Worm (Caenorhabditis elegans) whole organism, L2 larva: ENCODE measurements around the gene gcy-6.

Source experiments
- C34F6.9 ChIP-seq: fragments of 150-350 bp; optimal IDR thresholded peaks from 2 replicates; lab custom pipeline; 2014; ENCODE audit warnings: missing biosample characterization, missing genetic modification characterization
- F13H6.1 ChIP-seq: sonication (generic microtip); optimal IDR thresholded peaks from 2 replicates; lab custom pipeline; 2016; ENCODE audit warnings: missing genetic modification characterization, missing compliant biosample characterization
- R02D3.7 ChIP-seq: fragments of 150-350 bp; optimal IDR thresholded peaks from 2 replicates; lab custom pipeline; 2014; ENCODE audit warnings: missing biosample characterization, missing genetic modification characterization
- Y55F3AM.14 ChIP-seq: fragments of 200-800 bp; sonication (Bioruptor generic); optimal IDR thresholded peaks from 2 replicates; lab custom pipeline; 2018; ENCODE audit warnings: mild to moderate bottlenecking, missing genetic modification characterization, missing compliant biosample characterization
- ZK546.5 ChIP-seq: sonication (generic microtip); optimal IDR thresholded peaks from 2 replicates; lab custom pipeline; 2017; ENCODE audit warnings: missing biosample characterization, missing genetic modification characterization
- alr-1 ChIP-seq: fragments of 150-350 bp; optimal IDR thresholded peaks from 2 replicates; lab custom pipeline; 2014; ENCODE audit warnings: missing biosample characterization, missing genetic modification characterization
- aly-2 ChIP-seq: fragments of 150-350 bp; optimal IDR thresholded peaks from 2 replicates; lab custom pipeline; 2014; ENCODE audit warnings: missing biosample characterization, missing genetic modification characterization
- ama-1 ChIP-seq: fragments of 150-350 bp; optimal IDR thresholded peaks from 2 replicates; lab custom pipeline; 2018; ENCODE audit warnings: inconsistent platforms
- blmp-1 ChIP-seq: sonication (generic microtip); optimal IDR thresholded peaks from 2 replicates; lab custom pipeline; 2017; ENCODE audit warnings: missing genetic modification characterization, mild to moderate bottlenecking, missing compliant biosample characterization, antibody characterized with exemption, moderate library complexity; ENCODE audit not compliant: insufficient read depth
- ceh-16 ChIP-seq: fragments of 150-350 bp; optimal IDR thresholded peaks from 2 replicates; lab custom pipeline; 2014; ENCODE audit warnings: missing biosample characterization, missing genetic modification characterization
- ceh-82 ChIP-seq: fragments of 150-350 bp; optimal IDR thresholded peaks from 2 replicates; lab custom pipeline; 2014; ENCODE audit warnings: missing biosample characterization, missing genetic modification characterization
- crh-2 ChIP-seq: sonication (generic microtip); optimal IDR thresholded peaks from 2 replicates; lab custom pipeline; 2017; ENCODE audit warnings: missing biosample characterization, missing genetic modification characterization
- egl-27 ChIP-seq: sonication (generic microtip); optimal IDR thresholded peaks from 3 replicates; lab custom pipeline; 2017; ENCODE audit warnings: missing biosample characterization, missing genetic modification reagents, missing genetic modification characterization
- elt-1 ChIP-seq: fragments of 150-350 bp; optimal IDR thresholded peaks from 2 replicates; lab custom pipeline; 2014; ENCODE audit warnings: missing biosample characterization, missing genetic modification characterization
- elt-3 ChIP-seq: sonication (generic microtip); optimal IDR thresholded peaks from 2 replicates; lab custom pipeline; 2017; ENCODE audit warnings: missing biosample characterization, missing genetic modification characterization
- fos-1 ChIP-seq: fragments of 150-350 bp; optimal IDR thresholded peaks from 2 replicates; lab custom pipeline; 2014; ENCODE audit warnings: missing biosample characterization, missing genetic modification characterization
- gmeb-1 ChIP-seq: fragments of 150-350 bp; optimal IDR thresholded peaks from 2 replicates; lab custom pipeline; 2014; ENCODE audit warnings: missing biosample characterization, missing genetic modification characterization
- lin-13 ChIP-seq: fragments of 150-350 bp; optimal IDR thresholded peaks from 2 replicates; lab custom pipeline; 2014; ENCODE audit warnings: missing biosample characterization, missing genetic modification reagents, missing genetic modification characterization
- lin-39 ChIP-seq: fragments of 150-350 bp; optimal IDR thresholded peaks from 2 replicates; lab custom pipeline; 2014; ENCODE audit warnings: missing biosample characterization, missing genetic modification reagents, missing genetic modification characterization
- lsy-2 ChIP-seq, 2 experiments: fragments of 150-350 bp in 1 of 2; sonication (generic microtip) in 1 of 2; optimal IDR thresholded peaks; 2 replicates each; lab custom pipeline; 2014 to 2017; ENCODE audit warnings: missing biosample characterization in 2 of 2, missing genetic modification characterization in 2 of 2
- mbf-1 ChIP-seq: sonication (generic microtip); optimal IDR thresholded peaks from 2 replicates; lab custom pipeline; 2017; ENCODE audit warnings: missing biosample characterization, missing genetic modification characterization
- mdl-1 ChIP-seq, 2 experiments: fragments of 150-350 bp in 1 of 2; sonication (generic microtip) in 1 of 2; optimal IDR thresholded peaks; 2 replicates each; lab custom pipeline; 2017; ENCODE audit warnings: missing biosample characterization in 2 of 2, missing genetic modification characterization in 2 of 2
- nhr-12 ChIP-seq: fragments of 150-350 bp; optimal IDR thresholded peaks from 2 replicates; lab custom pipeline; 2014; ENCODE audit warnings: missing biosample characterization, missing genetic modification characterization
- nhr-129 ChIP-seq: fragments of 150-350 bp; optimal IDR thresholded peaks from 2 replicates; lab custom pipeline; 2014; ENCODE audit warnings: missing biosample characterization, missing genetic modification characterization
- nhr-21 ChIP-seq: fragments of 150-350 bp; optimal IDR thresholded peaks from 2 replicates; lab custom pipeline; 2014; ENCODE audit warnings: missing biosample characterization, missing genetic modification characterization
- nhr-23 ChIP-seq: fragments of 150-350 bp; optimal IDR thresholded peaks from 2 replicates; lab custom pipeline; 2014; ENCODE audit warnings: missing biosample characterization, missing genetic modification reagents, missing genetic modification characterization
- nhr-237 ChIP-seq: fragments of 150-350 bp; optimal IDR thresholded peaks from 2 replicates; lab custom pipeline; 2014; ENCODE audit warnings: missing biosample characterization, missing genetic modification characterization
- nhr-25 ChIP-seq: fragments of 150-350 bp; sonication (generic microtip); optimal IDR thresholded peaks from 3 replicates; lab custom pipeline; 2014; ENCODE audit warnings: missing biosample characterization, missing genetic modification characterization
- nhr-6 ChIP-seq: fragments of 150-350 bp; optimal IDR thresholded peaks from 2 replicates; lab custom pipeline; 2014; ENCODE audit warnings: missing biosample characterization, missing genetic modification characterization
- peb-1 ChIP-seq: fragments of 150-350 bp; optimal IDR thresholded peaks from 2 replicates; lab custom pipeline; 2014; ENCODE audit warnings: missing biosample characterization, missing genetic modification characterization
- sem-4 ChIP-seq: fragments of 150-350 bp; optimal IDR thresholded peaks from 2 replicates; lab custom pipeline; 2014; ENCODE audit warnings: missing biosample characterization, missing genetic modification reagents, missing genetic modification characterization
- skn-1 ChIP-seq: sonication (generic microtip); optimal IDR thresholded peaks from 2 replicates; lab custom pipeline; 2017; ENCODE audit warnings: missing biosample characterization, missing genetic modification characterization
- sma-3 ChIP-seq: sonication (generic microtip); optimal IDR thresholded peaks from 2 replicates; lab custom pipeline; 2016; ENCODE audit warnings: missing genetic modification reagents, missing genetic modification characterization, missing compliant biosample characterization
- sma-9 ChIP-seq, 2 experiments: fragments of 150-350 bp in 1 of 2; sonication (generic microtip) in 1 of 2; optimal IDR thresholded peaks; 2 replicates each; lab custom pipeline; 2014 to 2016; ENCODE audit warnings: missing genetic modification characterization in 2 of 2, mild to moderate bottlenecking in 1 of 2, missing biosample characterization in 1 of 2, missing compliant biosample characterization in 1 of 2, missing genetic modification reagents in 1 of 2, moderate library complexity in 1 of 2
- unc-39 ChIP-seq: fragments of 150-350 bp; optimal IDR thresholded peaks from 2 replicates; lab custom pipeline; 2014; ENCODE audit warnings: missing biosample characterization, missing genetic modification characterization
- unc-62 ChIP-seq: fragments of 150-350 bp; optimal IDR thresholded peaks from 2 replicates; lab custom pipeline; 2014; ENCODE audit warnings: missing biosample characterization, missing genetic modification reagents, missing genetic modification characterization
- zag-1 ChIP-seq: fragments of 150-350 bp; optimal IDR thresholded peaks from 2 replicates; lab custom pipeline; 2014; ENCODE audit warnings: missing biosample characterization, missing genetic modification characterization
- ztf-1 ChIP-seq: fragments of 200-800 bp; sonication (Bioruptor generic); conservative IDR thresholded peaks from 2 replicates; pipeline ENCODE4 v1.3.6; 2022; ENCODE audit warnings: missing genetic modification characterization, missing compliant biosample characterization
- ztf-11 ChIP-seq: sonication (generic microtip); optimal IDR thresholded peaks from 2 replicates; lab custom pipeline; 2017; ENCODE audit warnings: missing biosample characterization, missing genetic modification characterization
- ztf-4 ChIP-seq: fragments of 150-350 bp; optimal IDR thresholded peaks from 2 replicates; lab custom pipeline; 2014; ENCODE audit warnings: missing biosample characterization, missing genetic modification characterization

The gcy-6 gene

DNA sequence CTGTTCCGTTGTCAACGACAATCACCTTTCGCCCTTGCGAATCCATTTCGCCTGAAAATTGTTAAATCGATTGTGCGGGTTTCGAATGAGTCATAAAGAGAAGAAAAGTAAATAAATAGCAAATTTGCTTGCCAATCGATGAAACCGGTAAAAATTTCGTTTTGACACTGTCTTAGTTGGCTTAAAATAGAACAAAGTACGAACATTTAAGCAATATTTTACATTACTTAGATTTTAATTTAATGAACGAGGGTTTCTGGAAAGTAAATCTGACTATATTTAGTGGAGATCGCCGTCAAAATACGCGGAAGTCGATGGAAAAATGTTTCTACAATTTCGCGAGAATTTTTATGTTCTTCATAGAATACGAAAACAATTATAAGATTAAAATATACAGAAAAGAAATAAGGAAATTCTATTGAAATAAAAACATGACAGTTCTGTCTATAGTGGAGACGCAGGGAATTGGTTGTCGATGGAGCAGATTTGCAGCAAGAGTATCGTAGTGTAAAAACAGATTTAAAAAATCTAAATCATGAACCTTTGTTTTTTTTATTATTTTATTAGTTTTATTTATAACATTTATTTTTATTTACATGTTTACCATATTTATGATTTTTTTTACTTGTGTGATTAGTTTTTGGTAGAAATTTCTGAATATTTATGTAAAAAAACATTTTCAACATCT is 24.6 kb upstream of the gcy-6 start, which contains the start of gene arx-2:
arx-2 (minus strand) TSS at position 51 of the 688 bp plus-strand sequence.
- TF ChIP-seq R02D3.7 (tag; lab: Kevin White, UChicago) (no peak), nhr-25 (tag; lab: Kevin White, UChicago) (no peak), lsy-2 (tag; optimal IDR thresholded peaks at IDR 0.05; lab: Kevin White, UChicago) (peak in 1 of 2 experiments; percentile 66), alr-1 (tag; lab: Kevin White, UChicago) (no peak), fos-1 (tag; lab: Kevin White, UChicago) (peak; percentile 32), ceh-16 (no peak), lin-39 (tag; lab: Kevin White, UChicago) (no peak), C34F6.9 (tag; lab: Kevin White, UChicago) (peak; percentile 65), ceh-82 (tag; lab: Kevin White, UChicago) (no peak), mbf-1 (no peak), unc-39 (no peak), nhr-129 (tag; lab: Kevin White, UChicago) (no peak), aly-2 (no peak), Y55F3AM.14 (GFP tag; lab: Kevin White, UChicago) (no peak), unc-62 (no peak), mdl-1 (tag; optimal IDR thresholded peaks at IDR 0.05; lab: Kevin White, UChicago) (no peak), ztf-11 (tag; lab: Kevin White, UChicago) (no peak), crh-2 (tag; lab: Kevin White, UChicago) (no peak), nhr-237 (tag; lab: Kevin White, UChicago) (no peak), lin-13 (GFP tag; lab: Kevin White, UChicago) (peak; percentile 30), elt-1 (tag; lab: Kevin White, UChicago) (no peak), ama-1 (lab: Kevin White, UChicago) (no peak), ztf-4 (tag; lab: Kevin White, UChicago) (no peak)

DNA sequence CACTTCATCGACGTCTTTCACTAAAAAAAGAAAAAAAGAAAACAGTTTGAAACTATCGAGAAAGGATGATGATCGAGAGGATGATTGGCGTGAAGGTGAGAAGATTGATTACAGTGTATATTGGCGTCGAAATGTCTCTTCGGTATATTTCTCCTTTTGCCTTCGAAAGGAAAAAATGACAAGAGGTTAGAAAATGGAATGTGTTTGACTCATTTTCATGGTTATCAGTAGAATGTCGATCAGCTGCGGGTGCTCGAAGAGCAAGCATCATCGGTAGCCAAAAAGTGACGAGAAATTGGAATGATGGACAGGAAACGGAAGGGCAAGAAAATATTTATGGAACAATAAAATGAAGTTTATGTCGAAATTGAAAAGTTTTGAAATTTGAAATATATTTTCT is 20.0 kb upstream of the gcy-6 start:
- peak; percentile 73 for TF ChIP-seq fos-1 (tag; lab: Kevin White, UChicago)
- no peak for TF ChIP-seq F13H6.1 (tag; lab: Kevin White, UChicago)
- TF ChIP-seq zag-1 (tag; lab: Kevin White, UChicago), result no peak
- TF ChIP-seq sma-9 (GFP tag; optimal IDR thresholded peaks at IDR 0.05; lab: Kevin White, UChicago), result peak; percentile 28
- no peak for TF ChIP-seq sma-9 (tag; optimal IDR thresholded peaks at IDR 0.05; lab: Kevin White, UChicago)
- TF ChIP-seq C34F6.9 (tag; lab: Kevin White, UChicago), result no peak
- TF ChIP-seq peb-1, result no peak
- peak; percentile 23 for TF ChIP-seq sma-3 (GFP tag; lab: Kevin White, UChicago)
- no peak for TF ChIP-seq nhr-21 (tag; lab: Kevin White, UChicago)
- TF ChIP-seq ZK546.5, result no peak
- TF ChIP-seq ztf-11 (tag; lab: Kevin White, UChicago), result no peak
- no peak for TF ChIP-seq aly-2
- TF ChIP-seq, all 48 proteins: peak for 3

DNA sequence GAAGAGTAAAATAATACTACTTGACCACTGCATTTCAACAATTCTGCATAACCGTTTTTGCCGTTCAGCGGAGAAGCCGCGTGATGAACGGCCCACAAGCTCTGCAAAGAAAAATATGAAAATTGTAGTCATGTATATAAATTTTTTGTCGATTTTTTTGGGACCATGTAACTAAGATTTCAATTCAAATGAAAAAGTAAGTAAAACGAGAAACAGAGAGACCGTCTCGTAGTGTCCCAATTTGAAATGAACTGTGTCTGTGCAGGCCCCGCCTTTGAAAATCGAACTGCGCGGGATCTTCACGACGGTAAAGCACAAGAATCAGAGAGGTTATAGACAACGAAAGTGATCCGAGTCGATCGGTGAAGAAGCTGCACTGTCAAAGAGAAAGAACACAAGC is 18.2 kb upstream of the gcy-6 start, which contains the start of gene crm-1:
crm-1 (minus strand) TSS at position 101 of the 400 bp plus-strand sequence.
- TF ChIP-seq elt-3 (tag; lab: Kevin White, UChicago), result no peak
- no peak for TF ChIP-seq fos-1 (tag; lab: Kevin White, UChicago)
- no peak for TF ChIP-seq skn-1 (tag; lab: Kevin White, UChicago)
- no peak for TF ChIP-seq nhr-6
- TF ChIP-seq sma-9 (GFP tag; optimal IDR thresholded peaks at IDR 0.05; lab: Kevin White, UChicago), result no peak
- no peak for TF ChIP-seq sma-9 (tag; optimal IDR thresholded peaks at IDR 0.05; lab: Kevin White, UChicago)
- no peak for TF ChIP-seq nhr-12
- no peak for TF ChIP-seq sem-4 (tag; lab: Kevin White, UChicago)
- no peak for TF ChIP-seq nhr-129 (tag; lab: Kevin White, UChicago)
- no peak for TF ChIP-seq zag-1 (tag; lab: Kevin White, UChicago)
- TF ChIP-seq mbf-1, result no peak
- no peak for TF ChIP-seq unc-39
- TF ChIP-seq blmp-1 (tag; lab: Kevin White, UChicago), result no peak
- no peak for TF ChIP-seq gmeb-1 (tag; lab: Kevin White, UChicago)
- TF ChIP-seq egl-27, result no peak
- TF ChIP-seq nhr-23, result no peak
- no peak for TF ChIP-seq ceh-16
- no peak for TF ChIP-seq Y55F3AM.14 (GFP tag; lab: Kevin White, UChicago)
- TF ChIP-seq ztf-1 (GFP tag; lab: Robert Waterston, UW), result no peak
